Worm (Caenorhabditis elegans) whole organism, early embryonic: ENCODE measurements around the gene F38B7.3.

Experiments
- ama-1 ChIP-seq: fragments of 150-350 bp; optimal IDR thresholded peaks from 2 replicates; lab custom pipeline; 2014
- flt-1 ChIP-seq: fragments of 200-800 bp; sonication (Bioruptor generic); IDR thresholded peaks from 2 replicates; pipeline ENCODE4 v1.3.6; 2022; ENCODE audit warnings: missing genetic modification characterization, missing compliant biosample characterization
- hmbx-1 ChIP-seq: sonication (generic microtip); optimal IDR thresholded peaks from 2 replicates; lab custom pipeline; 2016; ENCODE audit warnings: mild to moderate bottlenecking, missing genetic modification characterization, missing compliant biosample characterization
- hmg-4 ChIP-seq: fragments of 200-800 bp; sonication (Bioruptor generic); optimal IDR thresholded peaks from 2 replicates; lab custom pipeline; 2018; ENCODE audit warnings: mild to moderate bottlenecking, missing genetic modification characterization, missing compliant biosample characterization
- pes-1 ChIP-seq: fragments of 200-800 bp; sonication (Bioruptor generic); IDR thresholded peaks from 2 replicates; pipeline ENCODE4 v1.3.6; 2022; ENCODE audit warnings: missing genetic modification reagents, missing genetic modification characterization, missing compliant biosample characterization
- tbx-11 ChIP-seq: fragments of 200-800 bp; sonication (Bioruptor generic); IDR thresholded peaks from 2 replicates; pipeline ENCODE4 v1.3.6; 2022; ENCODE audit warnings: missing genetic modification characterization, missing compliant biosample characterization
- tbx-37 ChIP-seq: fragments of 200-800 bp; sonication (Bioruptor generic); conservative IDR thresholded peaks from 2 replicates; pipeline ENCODE4 v1.3.6; 2022; ENCODE audit warnings: missing genetic modification reagents, missing genetic modification characterization, missing compliant biosample characterization
- tra-4 ChIP-seq: sonication (generic microtip); optimal IDR thresholded peaks from 2 replicates; lab custom pipeline; 2017; ENCODE audit warnings: missing genetic modification characterization, missing compliant biosample characterization

DNA sequence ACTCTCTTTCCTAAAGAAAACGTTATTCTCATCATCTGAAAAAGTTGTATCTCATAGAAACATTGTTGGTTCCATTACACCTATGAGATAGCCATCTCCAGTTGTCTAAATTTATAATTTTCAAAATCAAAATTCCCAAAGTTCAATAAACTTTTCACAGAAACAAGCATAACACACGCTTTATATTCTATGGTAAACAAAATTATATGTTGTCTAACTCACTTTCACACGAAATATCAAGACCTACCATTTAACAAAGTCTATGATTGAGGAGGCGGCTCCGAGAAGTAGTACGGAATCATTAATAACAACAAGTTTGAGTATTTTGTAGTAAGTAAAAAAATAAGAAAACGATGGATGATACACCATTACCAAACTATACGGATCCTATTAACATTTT lies 49.9 kb downstream of the F38B7.3 start, which contains the start of gene srx-84:
- TF ChIP-seq tbx-11 = no peak
- TF ChIP-seq pes-1 = no peak
- no peak for TF ChIP-seq tbx-37 (GFP tag; lab: Robert Waterston, UW)
- TF ChIP-seq flt-1 = no peak
- TF ChIP-seq hmbx-1 (tag; lab: Kevin White, UChicago) = no peak
- no peak for TF ChIP-seq hmg-4 (GFP tag; lab: Kevin White, UChicago)
- TF ChIP-seq tra-4 (tag; lab: Kevin White, UChicago) = no peak
- TF ChIP-seq ama-1 (lab: Kevin White, UChicago) = no peak
